2 fruit fly cellular contexts compared by ENCODE assay signal in the genomic region with DNA sequence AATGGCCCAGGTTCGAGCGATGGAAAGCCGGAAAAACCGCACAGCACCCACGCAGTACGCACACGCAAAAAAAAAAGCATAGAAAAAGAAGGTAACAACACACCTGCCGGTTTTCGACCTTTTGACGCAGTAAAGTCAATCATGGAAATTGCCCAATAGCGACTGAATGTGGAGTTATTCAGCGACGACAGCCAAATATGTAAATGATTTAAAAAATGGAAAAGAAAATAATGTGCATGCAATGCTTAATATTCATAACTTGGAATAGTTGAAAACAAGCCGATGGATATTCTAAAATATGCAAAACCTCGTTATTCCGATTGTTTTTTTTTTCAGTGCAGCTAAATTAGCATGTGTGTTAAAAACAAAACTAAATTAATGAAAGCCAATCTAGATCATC.
A peak's percentile ranks its signal among the peaks of the same experiment; 100 is the strongest.
TF ChIP-seq lines count a peak whose summit lies in the region.

No protein-coding gene starts in this region.

- no peak for TF ChIP-seq CTCF in whole organism, embryonic (GFP tag; optimal IDR thresholded peaks at IDR 0.05; lab: Kevin White, UChicago)

TF ChIP-seq in whole organism, embryonic, 481 proteins besides CTCF, POLR2A, EP300 and RAD21:
- no peak for TF ChIP-seq CG11695 (GFP tag; IDR thresholded peaks at IDR 0.05; lab: Robert Waterston, UW)
- no peak for TF ChIP-seq CG17385 (GFP tag; optimal IDR thresholded peaks at IDR 0.05; lab: Kevin White, UChicago)
- peak; percentile 22; the same call in 1 of the 2 replicates for TF ChIP-seq vvl (GFP tag; IDR thresholded peaks at IDR 0.05; lab: Robert Waterston, UW)
- TF ChIP-seq lbe (GFP tag; optimal IDR thresholded peaks at IDR 0.05; lab: Kevin White, UChicago): no peak
- TF ChIP-seq CG13287 (GFP tag; IDR thresholded peaks at IDR 0.05; lab: Robert Waterston, UW; ENCODE audit: partially characterized antibody): no peak
- no peak for TF ChIP-seq CG15479 (GFP tag; optimal IDR thresholded peaks at IDR 0.05; lab: Kevin White, UChicago)
- TF ChIP-seq Side (GFP tag; optimal IDR thresholded peaks at IDR 0.05; lab: Kevin White, UChicago): no peak
- no peak for TF ChIP-seq ci (GFP tag; IDR thresholded peaks at IDR 0.05; lab: Robert Waterston, UW)
- TF ChIP-seq CG12391 (tag; optimal IDR thresholded peaks at IDR 0.05; lab: Kevin White, UChicago): peak; percentile 3
- TF ChIP-seq CG2120 (GFP tag; optimal IDR thresholded peaks at IDR 0.05; lab: Kevin White, UChicago): peak; percentile 20
- TF ChIP-seq CG8478 (optimal IDR thresholded peaks at IDR 0.05; lab: Kevin White, UChicago): no peak
- TF ChIP-seq insv (GFP tag; optimal IDR thresholded peaks at IDR 0.05; lab: Kevin White, UChicago): no peak
- TF ChIP-seq B-H2 (GFP tag; optimal IDR thresholded peaks at IDR 0.05; lab: Kevin White, UChicago): no peak
- TF ChIP-seq vfl (GFP tag; optimal IDR thresholded peaks at IDR 0.05; lab: Kevin White, UChicago): no peak
- no peak for TF ChIP-seq CG7357 (GFP tag; IDR thresholded peaks at IDR 0.05; lab: Robert Waterston, UW)
- peak; percentile 2 for TF ChIP-seq CG15269 (tag; optimal IDR thresholded peaks at IDR 0.05; lab: Kevin White, UChicago)
- TF ChIP-seq HLH54F (GFP tag; optimal IDR thresholded peaks at IDR 0.05; lab: Kevin White, UChicago): no peak
- TF ChIP-seq Hr51 (GFP tag; optimal IDR thresholded peaks at IDR 0.05; lab: Kevin White, UChicago): peak in 1 of 2 experiments; percentile 20
- peak; percentile 29 for TF ChIP-seq CG11504 (tag; optimal IDR thresholded peaks at IDR 0.05; lab: Kevin White, UChicago)
- TF ChIP-seq sr (GFP tag; IDR thresholded peaks at IDR 0.05; lab: Robert Waterston, UW): peak; percentile 54; the same call in 1 of the 3 replicates
- TF ChIP-seq Med (GFP tag; lab: Kevin White, UChicago): peak; percentile 37
- no peak for TF ChIP-seq D19B (GFP tag; optimal IDR thresholded peaks at IDR 0.05; lab: Kevin White, UChicago)
- TF ChIP-seq pnt (GFP tag; optimal IDR thresholded peaks at IDR 0.05; lab: Kevin White, UChicago): no peak
- no peak for TF ChIP-seq zf30C (GFP tag; optimal IDR thresholded peaks at IDR 0.05; lab: Kevin White, UChicago)
- no peak for TF ChIP-seq Scr (GFP tag; IDR thresholded peaks at IDR 0.05; lab: Robert Waterston, UW; ENCODE audit: partially characterized antibody)
- no peak for TF ChIP-seq Doc3 (GFP tag; IDR thresholded peaks at IDR 0.05; lab: Robert Waterston, UW; ENCODE audit: partially characterized antibody)
- no peak for TF ChIP-seq Dll (GFP tag; IDR thresholded peaks at IDR 0.05; lab: Robert Waterston, UW; ENCODE audit: partially characterized antibody)
- no peak for TF ChIP-seq Mes4 (GFP tag; optimal IDR thresholded peaks at IDR 0.05; lab: Kevin White, UChicago)
- no peak for TF ChIP-seq Xrp1 (GFP tag; IDR thresholded peaks at IDR 0.05; lab: Robert Waterston, UW)
- no peak for TF ChIP-seq ssp (GFP tag; IDR thresholded peaks at IDR 0.05; lab: Robert Waterston, UW)
- no peak for TF ChIP-seq Taf1 (GFP tag; IDR thresholded peaks at IDR 0.05; lab: Robert Waterston, UW)
- TF ChIP-seq crp (GFP tag; optimal IDR thresholded peaks at IDR 0.05; lab: Kevin White, UChicago): no peak
- no peak for TF ChIP-seq unc-4 (GFP tag; IDR thresholded peaks at IDR 0.05; lab: Robert Waterston, UW; ENCODE audit: partially characterized antibody)
- no peak for TF ChIP-seq CG6689 (GFP tag; IDR thresholded peaks at IDR 0.05; lab: Robert Waterston, UW)
- TF ChIP-seq Rx (GFP tag; IDR thresholded peaks at IDR 0.05; lab: Robert Waterston, UW): no peak
- TF ChIP-seq HLH4C (GFP tag; IDR thresholded peaks at IDR 0.05; lab: Robert Waterston, UW; ENCODE audit: partially characterized antibody): no peak

TF ChIP-seq in whole organism, prepupa, 60 proteins besides CTCF, POLR2A, EP300 and RAD21:
- no peak for TF ChIP-seq CG3032 (tag; optimal IDR thresholded peaks at IDR 0.05; lab: Kevin White, UChicago)
- no peak for TF ChIP-seq CG9139 (GFP tag; optimal IDR thresholded peaks at IDR 0.05; lab: Kevin White, UChicago)
- no peak for TF ChIP-seq Smox (GFP tag; optimal IDR thresholded peaks at IDR 0.05; lab: Kevin White, UChicago)
- TF ChIP-seq dac (GFP tag; optimal IDR thresholded peaks at IDR 0.05; lab: Kevin White, UChicago): peak; percentile 52
- peak; percentile 74 for TF ChIP-seq CG32006 (GFP tag; optimal IDR thresholded peaks at IDR 0.05; lab: Kevin White, UChicago)
- TF ChIP-seq Hr4 (GFP tag; optimal IDR thresholded peaks at IDR 0.05; lab: Kevin White, UChicago): peak; percentile 70
- peak; percentile 5 for TF ChIP-seq OdsH (GFP tag; optimal IDR thresholded peaks at IDR 0.05; lab: Kevin White, UChicago)
- TF ChIP-seq CG8119 (GFP tag; IDR thresholded peaks at IDR 0.05; lab: Robert Waterston, UW): peak; percentile 61; the same call in 2 of the 3 replicates
- TF ChIP-seq eg (GFP tag; IDR thresholded peaks at IDR 0.05; lab: Robert Waterston, UW): 0 out of 3 replicates have a peak, but pooled peaks have one; percentile 8
- peak; percentile 39 for TF ChIP-seq pdm3 (GFP tag; optimal IDR thresholded peaks at IDR 0.05; lab: Kevin White, UChicago)
- TF ChIP-seq CG8632 (GFP tag; optimal IDR thresholded peaks at IDR 0.05; lab: Kevin White, UChicago): no peak
- no peak for TF ChIP-seq Met (GFP tag; optimal IDR thresholded peaks at IDR 0.05; lab: Kevin White, UChicago)
- TF ChIP-seq spab (GFP tag; optimal IDR thresholded peaks at IDR 0.05; lab: Kevin White, UChicago): no peak
- TF ChIP-seq Sox102F (GFP tag; optimal IDR thresholded peaks at IDR 0.05; lab: Kevin White, UChicago): no peak
- 0 out of 2 replicates have a peak, but pooled peaks have one; percentile 20 for TF ChIP-seq CG15336 (GFP tag; IDR thresholded peaks at IDR 0.05; lab: Robert Waterston, UW)
- TF ChIP-seq Eip78C (GFP tag; lab: Kevin White, UChicago): peak; percentile 15
- TF ChIP-seq ss (GFP tag; optimal IDR thresholded peaks at IDR 0.05; lab: Kevin White, UChicago): no peak
- TF ChIP-seq CG6276 (GFP tag; optimal IDR thresholded peaks at IDR 0.05; lab: Kevin White, UChicago): no peak
